Fruit fly (Drosophila melanogaster) Kc167 (cell line): ENCODE data around the gene CG8892.

Experiments used
- Myc ChIP-seq: fragments of >200 bp; optimal IDR thresholded peaks from 2 replicates; lab custom pipeline; 2017; ENCODE audit warnings: missing external identifiers
- psq ChIP-seq: fragments of >200 bp; optimal IDR thresholded peaks from 2 replicates; lab custom pipeline; 2017; ENCODE audit warnings: missing external identifiers
- ttk ChIP-seq: sonication (Bioruptor generic); optimal IDR thresholded peaks from 2 replicates; lab custom pipeline; 2017; ENCODE audit warnings: missing external identifiers

- TF ChIP-seq Myc (no peak), psq (no peak), ttk (lab: Kevin White, UChicago) (no peak)
Observed at dm6 chr2L:4976988-4977551, 4.3 kb downstream of the CG8892 start, which contains the start of the genes Gmd and CG3792.
